Fruit fly (Drosophila melanogaster): ENCODE measurements around the gene pns.

pns gene

DNA sequence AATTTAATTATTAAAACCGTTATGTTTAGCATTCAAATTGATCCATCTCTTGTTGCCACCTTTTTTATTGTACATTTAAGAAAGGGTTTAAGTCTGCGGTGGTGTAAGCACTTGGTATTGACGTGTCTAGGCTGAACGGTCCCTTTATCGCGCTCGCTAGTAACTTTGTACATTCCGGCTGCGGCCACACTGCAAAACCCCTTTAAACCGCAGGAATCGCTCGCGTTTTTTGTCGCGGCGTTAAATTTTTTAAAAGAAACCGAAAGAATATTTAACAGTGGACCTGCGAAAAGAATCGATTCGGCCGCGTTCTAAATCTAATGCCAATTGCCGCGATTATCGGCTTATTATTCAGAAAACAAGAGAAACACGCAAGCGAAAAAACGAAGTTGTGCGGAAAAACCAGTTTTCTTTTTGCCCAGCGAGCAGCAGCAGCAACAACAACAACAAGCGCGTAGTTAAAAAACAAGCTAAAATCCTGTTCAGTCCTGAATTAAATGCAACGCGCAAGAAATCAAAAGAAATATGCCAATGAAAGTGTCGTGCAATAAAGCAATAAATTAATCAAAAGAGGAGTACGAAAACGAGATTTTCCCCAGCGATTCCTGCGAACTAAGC is 39.7 kb downstream of the pns start, which contains the start of gene CG13917 (continued):
- TF ChIP-seq nom (GFP tag; optimal IDR thresholded peaks at IDR 0.05) (peak; percentile 58), br (optimal IDR thresholded peaks at IDR 0.05) (no peak), HLH54F (GFP tag; optimal IDR thresholded peaks at IDR 0.05) (no peak), CG15696 (tag; optimal IDR thresholded peaks at IDR 0.05) (no peak), D (optimal IDR thresholded peaks at IDR 0.05) (no peak), D (GFP tag; optimal IDR thresholded peaks at IDR 0.05) (no peak), slp2 (GFP tag; optimal IDR thresholded peaks at IDR 0.05) (no peak), CG11093 (GFP tag; IDR thresholded peaks at IDR 0.05) (no peak), scrt (GFP tag; optimal IDR thresholded peaks at IDR 0.05) (no peak), amos (GFP tag; IDR thresholded peaks at IDR 0.05; ENCODE audit: partially characterized antibody) (peak; percentile 46; the same call in 1 of the 2 replicates), pros (GFP tag; optimal IDR thresholded peaks at IDR 0.05) (no peak), sug (tag; optimal IDR thresholded peaks at IDR 0.05) (no peak), pnt (GFP tag; optimal IDR thresholded peaks at IDR 0.05) (no peak), CG43689 (GFP tag; IDR thresholded peaks at IDR 0.05) (no peak), Hey (tag; optimal IDR thresholded peaks at IDR 0.05) (no peak), Sox102F (GFP tag; optimal IDR thresholded peaks at IDR 0.05) (no peak), chm (GFP tag; IDR thresholded peaks at IDR 0.05) (peak; percentile 70), CG10462 (GFP tag; optimal IDR thresholded peaks at IDR 0.05) (no peak), Tbp (GFP tag; optimal IDR thresholded peaks at IDR 0.05) (no peak), CG17328 (GFP tag; IDR thresholded peaks at IDR 0.05) (no peak), CG2678 (tag; optimal IDR thresholded peaks at IDR 0.05) (no peak), knrl (GFP tag; IDR thresholded peaks at IDR 0.05; ENCODE audit: partially characterized antibody) (peak; percentile 21; the same call in 1 of the 3 replicates), Nf-YA (GFP tag; IDR thresholded peaks at IDR 0.05) (no peak), wdn (GFP tag; IDR thresholded peaks at IDR 0.05) (no peak), Dip2 (GFP tag; IDR thresholded peaks at IDR 0.05) (no peak), CrebB (tag; optimal IDR thresholded peaks at IDR 0.05) (no peak), CG3281 (GFP tag; optimal IDR thresholded peaks at IDR 0.05) (no peak), CG17186 (GFP tag; optimal IDR thresholded peaks at IDR 0.05) (peak; percentile 1), CG2199 (GFP tag; IDR thresholded peaks at IDR 0.05) (no peak), CG30403 (GFP tag; optimal IDR thresholded peaks at IDR 0.05) (no peak), Adf1 (GFP tag; IDR thresholded peaks at IDR 0.05) (no peak), Sox100B (GFP tag; optimal IDR thresholded peaks at IDR 0.05) (no peak), tap (tag; optimal IDR thresholded peaks at IDR 0.05) (no peak), exex (tag; optimal IDR thresholded peaks at IDR 0.05) (no peak), HmgZ (tag; optimal IDR thresholded peaks at IDR 0.05) (peak; percentile 34), croc (GFP tag; conservative IDR thresholded peaks at IDR 0.05) (no peak), org-1 (GFP tag; optimal IDR thresholded peaks at IDR 0.05) (no peak), CG13424 (tag; optimal IDR thresholded peaks at IDR 0.05) (no peak), CG6175 (GFP tag; IDR thresholded peaks at IDR 0.05) (no peak), CG7928 (GFP tag; optimal IDR thresholded peaks at IDR 0.05) (no peak), stwl (tag; optimal IDR thresholded peaks at IDR 0.05) (peak; percentile 70), CG13123 (GFP tag; optimal IDR thresholded peaks at IDR 0.05) (no peak), B-H1 (GFP tag; IDR thresholded peaks at IDR 0.05) (no peak), tna (GFP tag; IDR thresholded peaks at IDR 0.05; ENCODE audit: partially characterized antibody) (no peak; the same call in 1 of the 2 replicates), gt (GFP tag; IDR thresholded peaks at IDR 0.05) (no peak), CG31388 (GFP tag; optimal IDR thresholded peaks at IDR 0.05) (no peak), CG17802 (tag; optimal IDR thresholded peaks at IDR 0.05) (no peak), CG18619 (GFP tag; optimal IDR thresholded peaks at IDR 0.05) (no peak), Hr51 (GFP tag; optimal IDR thresholded peaks at IDR 0.05) (no peak), CG6689 (GFP tag; IDR thresholded peaks at IDR 0.05) (no peak), Deaf1 (tag; optimal IDR thresholded peaks at IDR 0.05) (peak; percentile 21)

Measured in whole organism, embryonic.